Worm (Caenorhabditis elegans) whole organism, L3 larva: ENCODE results near the gene let-756.

Experiments
- R02D3.7 ChIP-seq: fragments of 150-350 bp; optimal IDR thresholded peaks from 2 replicates; lab custom pipeline; 2014; ENCODE audit warnings: missing biosample characterization, missing genetic modification characterization
- ZK546.5 ChIP-seq: sonication (generic microtip); optimal IDR thresholded peaks from 2 replicates; lab custom pipeline; 2017; ENCODE audit warnings: missing biosample characterization, missing genetic modification characterization
- aly-2 ChIP-seq: fragments of 150-350 bp; optimal IDR thresholded peaks from 2 replicates; lab custom pipeline; 2014; ENCODE audit warnings: missing biosample characterization, missing genetic modification characterization
- ama-1 ChIP-seq: fragments of 150-350 bp; optimal IDR thresholded peaks from 2 replicates; lab custom pipeline; 2018
- ceh-16 ChIP-seq: sonication (generic microtip); optimal IDR thresholded peaks from 2 replicates; lab custom pipeline; 2017; ENCODE audit warnings: missing biosample characterization, missing genetic modification characterization
- ceh-28 ChIP-seq: fragments of 150-350 bp; optimal IDR thresholded peaks from 2 replicates; lab custom pipeline; 2014; ENCODE audit warnings: missing biosample characterization, missing genetic modification reagents, missing genetic modification characterization
- ceh-82 ChIP-seq: fragments of 150-350 bp; optimal IDR thresholded peaks from 2 replicates; lab custom pipeline; 2014; ENCODE audit warnings: missing biosample characterization, missing genetic modification characterization
- ceh-9 ChIP-seq: sonication (generic microtip); optimal IDR thresholded peaks from 2 replicates; lab custom pipeline; 2018; ENCODE audit warnings: missing biosample characterization, missing genetic modification characterization
- daf-12 ChIP-seq: fragments of 150-350 bp; optimal IDR thresholded peaks from 2 replicates; lab custom pipeline; 2014; ENCODE audit warnings: missing biosample characterization, missing genetic modification reagents, missing genetic modification characterization
- egl-27 ChIP-seq: sonication (generic microtip); optimal IDR thresholded peaks from 4 replicates; lab custom pipeline; 2017; ENCODE audit warnings: missing biosample characterization, missing genetic modification reagents, missing genetic modification characterization
- egl-5 ChIP-seq: fragments of 150-350 bp; optimal IDR thresholded peaks from 2 replicates; lab custom pipeline; 2017; ENCODE audit warnings: missing biosample characterization, missing genetic modification reagents, missing genetic modification characterization, inconsistent platforms
- elt-1 ChIP-seq: fragments of 150-350 bp; optimal IDR thresholded peaks from 2 replicates; lab custom pipeline; 2014; ENCODE audit warnings: missing biosample characterization, missing genetic modification characterization
- elt-2 ChIP-seq: sonication (generic microtip); optimal IDR thresholded peaks from 2 replicates; lab custom pipeline; 2016; ENCODE audit warnings: missing genetic modification reagents, mild to moderate bottlenecking, missing genetic modification characterization, missing compliant biosample characterization
- elt-3 ChIP-seq, 3 experiments: fragments of 150-350 bp in 1 of 3; sonication (generic microtip) in 2 of 3; optimal IDR thresholded peaks; 2 replicates in 2 of 3; 4 replicates in 1 of 3; lab custom pipeline; 2014 to 2017; ENCODE audit warnings: missing biosample characterization in 3 of 3, missing genetic modification characterization in 3 of 3
- eor-1 ChIP-seq, 2 experiments: fragments of 150-350 bp; optimal IDR thresholded peaks; 2 replicates each; lab custom pipeline; 2014 to 2018; ENCODE audit warnings: missing biosample characterization in 2 of 2, missing genetic modification characterization in 2 of 2
- fkh-10 ChIP-seq: sonication (generic microtip); optimal IDR thresholded peaks from 2 replicates; lab custom pipeline; 2017; ENCODE audit warnings: missing biosample characterization, missing genetic modification reagents, missing genetic modification characterization
- fkh-2 ChIP-seq: fragments of 150-350 bp; optimal IDR thresholded peaks from 2 replicates; lab custom pipeline; 2014; ENCODE audit warnings: missing biosample characterization, missing genetic modification reagents, missing genetic modification characterization
- fos-1 ChIP-seq: fragments of 150-350 bp; optimal IDR thresholded peaks from 2 replicates; lab custom pipeline; 2014; ENCODE audit warnings: missing biosample characterization, missing genetic modification characterization
- hmg-11 ChIP-seq: sonication (generic microtip); optimal IDR thresholded peaks from 2 replicates; lab custom pipeline; 2016; ENCODE audit warnings: missing genetic modification characterization, missing compliant biosample characterization
- jun-1 ChIP-seq: fragments of 150-350 bp; optimal IDR thresholded peaks from 2 replicates; lab custom pipeline; 2014; ENCODE audit warnings: missing biosample characterization, missing genetic modification reagents, missing genetic modification characterization
- lin-15B ChIP-seq: fragments of 150-350 bp; optimal IDR thresholded peaks from 2 replicates; lab custom pipeline; 2014; ENCODE audit warnings: missing biosample characterization, missing genetic modification characterization
- lin-39 ChIP-seq: fragments of 150-350 bp; optimal IDR thresholded peaks from 2 replicates; lab custom pipeline; 2018; ENCODE audit warnings: missing biosample characterization, missing genetic modification reagents, missing genetic modification characterization
- lsy-12 ChIP-seq: sonication (generic microtip); optimal IDR thresholded peaks from 2 replicates; lab custom pipeline; 2016; ENCODE audit warnings: mild to moderate bottlenecking, missing genetic modification characterization, missing compliant biosample characterization
- mdl-1 ChIP-seq: fragments of 150-350 bp; optimal IDR thresholded peaks from 2 replicates; lab custom pipeline; 2014; ENCODE audit warnings: missing biosample characterization, missing genetic modification characterization
- mml-1 ChIP-seq: fragments of 150-350 bp; sonication (generic microtip); optimal IDR thresholded peaks from 3 replicates; lab custom pipeline; 2014; ENCODE audit warnings: missing biosample characterization, missing genetic modification characterization
- nfya-1 ChIP-seq: sonication (generic microtip); optimal IDR thresholded peaks from 2 replicates; lab custom pipeline; 2017; ENCODE audit warnings: missing genetic modification characterization, mild to moderate bottlenecking, missing compliant biosample characterization, antibody characterized with exemption, moderate library complexity; ENCODE audit not compliant: insufficient read depth
- nhr-11 ChIP-seq: fragments of 150-350 bp; optimal IDR thresholded peaks from 2 replicates; lab custom pipeline; 2014; ENCODE audit warnings: missing biosample characterization, missing genetic modification characterization
- nhr-12 ChIP-seq: fragments of 150-350 bp; optimal IDR thresholded peaks from 2 replicates; lab custom pipeline; 2014; ENCODE audit warnings: missing biosample characterization, missing genetic modification characterization
- nhr-23 ChIP-seq: fragments of 150-350 bp; optimal IDR thresholded peaks from 2 replicates; lab custom pipeline; 2014; ENCODE audit warnings: missing biosample characterization, missing genetic modification reagents, missing genetic modification characterization
- nhr-237 ChIP-seq: fragments of 150-350 bp; optimal IDR thresholded peaks from 2 replicates; lab custom pipeline; 2014; ENCODE audit warnings: missing biosample characterization, missing genetic modification characterization
- nhr-25 ChIP-seq: sonication (generic microtip); optimal IDR thresholded peaks from 2 replicates; lab custom pipeline; 2017; ENCODE audit warnings: missing biosample characterization, missing genetic modification characterization
- nhr-28 ChIP-seq: fragments of 150-350 bp; optimal IDR thresholded peaks from 2 replicates; lab custom pipeline; 2014; ENCODE audit warnings: missing biosample characterization, missing genetic modification characterization
- nhr-43 ChIP-seq: sonication (generic microtip); optimal IDR thresholded peaks from 2 replicates; lab custom pipeline; 2016; ENCODE audit warnings: mild to moderate bottlenecking, missing genetic modification characterization, missing compliant biosample characterization; ENCODE audit not compliant: poor library complexity, severe bottlenecking
- nhr-67 ChIP-seq: fragments of 150-350 bp; optimal IDR thresholded peaks from 2 replicates; lab custom pipeline; 2014; ENCODE audit warnings: missing biosample characterization, missing genetic modification characterization
- nhr-76 ChIP-seq: fragments of 150-350 bp; sonication (generic microtip); optimal IDR thresholded peaks from 5 replicates; lab custom pipeline; 2014; ENCODE audit warnings: missing biosample characterization, missing genetic modification characterization
- nhr-77 ChIP-seq: fragments of 150-350 bp; optimal IDR thresholded peaks from 2 replicates; lab custom pipeline; 2014; ENCODE audit warnings: missing biosample characterization, missing genetic modification characterization
- pha-4 ChIP-seq: fragments of 150-350 bp; optimal IDR thresholded peaks from 2 replicates; lab custom pipeline; 2014; ENCODE audit warnings: missing biosample characterization, missing genetic modification reagents, missing genetic modification characterization
- pqm-1 ChIP-seq: fragments of 150-350 bp; optimal IDR thresholded peaks from 2 replicates; lab custom pipeline; 2017; ENCODE audit warnings: missing biosample characterization, missing genetic modification characterization, inconsistent platforms
- sea-2 ChIP-seq: fragments of 150-350 bp; sonication (generic microtip); optimal IDR thresholded peaks from 4 replicates; lab custom pipeline; 2014; ENCODE audit warnings: missing biosample characterization, missing genetic modification reagents, missing genetic modification characterization
- skn-1 ChIP-seq: fragments of 150-350 bp; optimal IDR thresholded peaks from 2 replicates; lab custom pipeline; 2014; ENCODE audit warnings: missing biosample characterization, missing genetic modification characterization
- snpc-4 ChIP-seq: fragments of 150-350 bp; optimal IDR thresholded peaks from 2 replicates; lab custom pipeline; 2014; ENCODE audit warnings: missing biosample characterization, missing genetic modification characterization
- tbx-2 ChIP-seq: sonication (generic microtip); optimal IDR thresholded peaks from 2 replicates; lab custom pipeline; 2016; ENCODE audit warnings: mild to moderate bottlenecking, missing genetic modification characterization, missing compliant biosample characterization
- unc-39 ChIP-seq: sonication (generic microtip); optimal IDR thresholded peaks from 4 replicates; lab custom pipeline; 2017; ENCODE audit warnings: missing biosample characterization, missing genetic modification characterization
- unc-62 ChIP-seq: fragments of 150-350 bp; sonication (generic microtip); optimal IDR thresholded peaks from 4 replicates; lab custom pipeline; 2014; ENCODE audit warnings: missing biosample characterization, missing genetic modification reagents, missing genetic modification characterization
- zag-1 ChIP-seq: fragments of 150-350 bp; optimal IDR thresholded peaks from 2 replicates; lab custom pipeline; 2014; ENCODE audit warnings: missing biosample characterization, missing genetic modification characterization
- ztf-11 ChIP-seq: fragments of 150-350 bp; optimal IDR thresholded peaks from 2 replicates; lab custom pipeline; 2014; ENCODE audit warnings: missing biosample characterization, missing genetic modification characterization
- ztf-4 ChIP-seq: fragments of 150-350 bp; optimal IDR thresholded peaks from 2 replicates; lab custom pipeline; 2014; ENCODE audit warnings: missing biosample characterization, missing genetic modification characterization

Gene let-756

ce11 chrIII:6420995-6421404, 14.1 kb downstream of the let-756 start:
- TF ChIP-seq lsy-12 (tag; lab: Kevin White, UChicago) (peak; percentile 88), ama-1 (lab: Kevin White, UChicago) (peak; percentile 75), lin-15B (peak; percentile 50), ceh-16 (tag; lab: Kevin White, UChicago) (no peak), nhr-12 (no peak), nhr-237 (tag; lab: Kevin White, UChicago) (no peak), pqm-1 (tag; lab: Kevin White, UChicago) (peak; percentile 67), pha-4 (tag; lab: Kevin White, UChicago) (peak; percentile 60), nhr-28 (tag; lab: Kevin White, UChicago) (no peak), lin-39 (tag; lab: Kevin White, UChicago) (peak; percentile 79), fos-1 (tag; lab: Kevin White, UChicago) (no peak), nhr-76 (no peak), nhr-25 (tag; lab: Kevin White, UChicago) (peak; percentile 92), skn-1 (peak; percentile 76), ceh-82 (tag; lab: Kevin White, UChicago) (peak; percentile 22), ztf-4 (tag; lab: Kevin White, UChicago) (no peak), ZK546.5 (tag; lab: Kevin White, UChicago) (no peak), tbx-2 (tag; lab: Kevin White, UChicago) (peak; percentile 79), elt-3 (tag; optimal IDR thresholded peaks at IDR 0.05; lab: Kevin White, UChicago) (peak in 2 of 3 experiments; percentile 19 to 34), nhr-11 (tag; lab: Kevin White, UChicago) (peak; percentile 30), nhr-77 (tag; lab: Kevin White, UChicago) (peak; percentile 30), aly-2 (tag; lab: Kevin White, UChicago) (no peak), hmg-11 (tag; lab: Kevin White, UChicago) (peak; percentile 66), egl-5 (no peak), R02D3.7 (tag; lab: Kevin White, UChicago) (peak; percentile 65), unc-39 (tag; lab: Kevin White, UChicago) (no peak), elt-1 (peak; percentile 9), nhr-23 (tag; lab: Kevin White, UChicago) (peak; percentile 97), daf-12 (tag; lab: Kevin White, UChicago) (no peak), nfya-1 (tag; lab: Kevin White, UChicago) (peak; percentile 78), nhr-43 (peak; percentile 96), elt-2 (tag; lab: Kevin White, UChicago) (peak; percentile 92), ceh-9 (tag; lab: Kevin White, UChicago) (no peak), fkh-10 (GFP tag; lab: Kevin White, UChicago) (no peak), nhr-67 (no peak), eor-1 (tag; optimal IDR thresholded peaks at IDR 0.05; lab: Kevin White, UChicago) (peak in 1 of 2 experiments; percentile 21), snpc-4 (peak; percentile 35), unc-62 (GFP tag; lab: Kevin White, UChicago) (peak; percentile 53), jun-1 (peak; percentile 88), zag-1 (tag; lab: Kevin White, UChicago) (no peak), fkh-2 (tag; lab: Kevin White, UChicago) (no peak), ceh-28 (tag; lab: Kevin White, UChicago) (peak; percentile 68), ztf-11 (no peak), mml-1 (tag; lab: Kevin White, UChicago) (no peak), sea-2 (GFP tag; lab: Kevin White, UChicago) (no peak), mdl-1 (peak; percentile 95), egl-27 (peak; percentile 63)
